Fruit fly (Drosophila melanogaster) whole organism, embryonic: ENCODE measurements around the gene CycG.

Source experiments
- Abd-B ChIP-seq: fragments of 200-800 bp; sonication (Bioruptor generic); optimal IDR thresholded peaks from 2 replicates; lab custom pipeline; 2018; ENCODE audit warnings: missing biosample characterization, mild to moderate bottlenecking, missing genetic modification characterization, moderate library complexity
- Antp ChIP-seq: fragments of 200-800 bp; sonication (Bioruptor generic); optimal IDR thresholded peaks from 3 replicates; lab custom pipeline; 2016; ENCODE audit warnings: missing biosample characterization, missing genetic modification characterization
- Blimp-1 ChIP-seq: fragments of 200-800 bp; sonication (Bioruptor generic); optimal IDR thresholded peaks from 3 replicates; lab custom pipeline; 2018; ENCODE audit warnings: missing biosample characterization, missing genetic modification characterization, mild to moderate bottlenecking, moderate library complexity, missing genetic modification reagents
- BtbVII ChIP-seq: fragments of 200-800 bp; sonication (Bioruptor generic); optimal IDR thresholded peaks from 3 replicates; lab custom pipeline; 2017; ENCODE audit warnings: missing biosample characterization, mild to moderate bottlenecking, missing genetic modification characterization
- CG11560 ChIP-seq: fragments of 200-800 bp; sonication (Bioruptor generic); IDR thresholded peaks from 3 replicates; pipeline ENCODE4 v1.3.6; 2022; ENCODE audit warnings: missing biosample characterization, missing genetic modification characterization
- CG11696 ChIP-seq: fragments of 200-800 bp; sonication (Bioruptor generic); IDR thresholded peaks from 2 replicates; pipeline ENCODE4 v1.3.6; 2022; ENCODE audit warnings: missing biosample characterization, missing genetic modification characterization
- CG15514 ChIP-seq: fragments of 200-800 bp; sonication (Bioruptor generic); optimal IDR thresholded peaks from 3 replicates; lab custom pipeline; 2017; ENCODE audit warnings: missing biosample characterization, missing genetic modification characterization, mild to moderate bottlenecking, moderate library complexity, missing genetic modification reagents
- CG17186 ChIP-seq: fragments of 200-800 bp; sonication (Bioruptor generic); optimal IDR thresholded peaks from 3 replicates; lab custom pipeline; 2017; ENCODE audit warnings: missing biosample characterization, missing genetic modification reagents, missing genetic modification characterization
- CG18011 ChIP-seq: fragments of 200-800 bp; sonication (Bioruptor generic); optimal IDR thresholded peaks from 2 replicates; lab custom pipeline; 2017; ENCODE audit warnings: missing biosample characterization, missing genetic modification characterization, mild to moderate bottlenecking, moderate library complexity, missing genotype
- CG2712 ChIP-seq: fragments of 200-800 bp; optimal IDR thresholded peaks from 3 replicates; lab custom pipeline; 2019; ENCODE audit warnings: missing biosample characterization, mild to moderate bottlenecking, missing genetic modification characterization, moderate library complexity
- CG31388 ChIP-seq: fragments of 200-800 bp; sonication (Bioruptor generic); optimal IDR thresholded peaks from 2 replicates; lab custom pipeline; 2016; ENCODE audit warnings: missing biosample characterization, missing genetic modification characterization
- CG31441 ChIP-seq: fragments of 200-800 bp; sonication (Bioruptor generic); IDR thresholded peaks from 2 replicates; pipeline ENCODE4 v1.3.6; 2022; ENCODE audit warnings: missing biosample characterization, missing genetic modification characterization
- CG3163 ChIP-seq: fragments of 200-800 bp; sonication (Bioruptor generic); optimal IDR thresholded peaks from 3 replicates; lab custom pipeline; 2016; ENCODE audit warnings: missing biosample characterization, missing genetic modification characterization
- CG3407 ChIP-seq: fragments of 200-800 bp; sonication (Bioruptor generic); optimal IDR thresholded peaks from 2 replicates; lab custom pipeline; 2018; ENCODE audit warnings: missing biosample characterization, mild to moderate bottlenecking, missing genetic modification characterization
- CG4617 ChIP-seq: fragments of 200-800 bp; sonication (Bioruptor generic); optimal IDR thresholded peaks from 3 replicates; lab custom pipeline; 2016; ENCODE audit warnings: missing biosample characterization, missing genetic modification characterization, borderline replicate concordance
- CG4707 ChIP-seq: fragments of 200-800 bp; sonication (Bioruptor generic); optimal IDR thresholded peaks from 2 replicates; lab custom pipeline; 2018; ENCODE audit warnings: missing biosample characterization, mild to moderate bottlenecking, missing genetic modification characterization, moderate library complexity
- CG5953 ChIP-seq: fragments of 200-800 bp; sonication (Bioruptor generic); IDR thresholded peaks from 2 replicates; pipeline ENCODE4 v1.3.6; 2022; ENCODE audit warnings: missing biosample characterization, missing genetic modification characterization
- CG6254 ChIP-seq: fragments of 200-800 bp; sonication (Bioruptor generic); optimal IDR thresholded peaks from 3 replicates; lab custom pipeline; 2017; ENCODE audit warnings: mild to moderate bottlenecking, missing biosample characterization, missing genetic modification reagents, missing genetic modification characterization
- CG6683 ChIP-seq: fragments of 200-800 bp; sonication (Bioruptor generic); optimal IDR thresholded peaks from 2 replicates; lab custom pipeline; 2017; ENCODE audit warnings: missing biosample characterization, mild to moderate bottlenecking, missing genetic modification characterization, missing genetic modification reagents
- CG6813 ChIP-seq: fragments of 200-800 bp; sonication (Bioruptor generic); optimal IDR thresholded peaks from 2 replicates; lab custom pipeline; 2017; ENCODE audit warnings: missing biosample characterization, missing genetic modification characterization, mild to moderate bottlenecking, moderate library complexity, missing genetic modification reagents
- CG7745 ChIP-seq: fragments of 200-800 bp; sonication (Bioruptor generic); optimal IDR thresholded peaks from 2 replicates; lab custom pipeline; 2018; ENCODE audit warnings: missing biosample characterization, mild to moderate bottlenecking, missing genetic modification characterization, moderate library complexity
- CG9437 ChIP-seq: fragments of 200-800 bp; sonication (Bioruptor generic); optimal IDR thresholded peaks from 2 replicates; lab custom pipeline; 2018; ENCODE audit warnings: missing biosample characterization, mild to moderate bottlenecking, missing genetic modification characterization
- Doc2 ChIP-seq: fragments of 200-800 bp; sonication (Bioruptor generic); IDR thresholded peaks from 2 replicates; pipeline ENCODE4 v1.3.6; 2022; ENCODE audit warnings: missing biosample characterization, missing genetic modification characterization
- Dp ChIP-seq: fragments of 200-800 bp; sonication (Bioruptor generic); optimal IDR thresholded peaks from 2 replicates; lab custom pipeline; 2018; ENCODE audit warnings: missing biosample characterization, mild to moderate bottlenecking, missing genetic modification characterization, moderate library complexity
- Fer2 ChIP-seq: fragments of 200-800 bp; sonication (Bioruptor generic); optimal IDR thresholded peaks from 2 replicates; lab custom pipeline; 2018; ENCODE audit warnings: missing biosample characterization, mild to moderate bottlenecking, missing genetic modification characterization, moderate library complexity
- HLH4C ChIP-seq: fragments of 200-800 bp; sonication (Bioruptor generic); IDR thresholded peaks from 3 replicates; pipeline ENCODE4 v1.3.6; 2022; ENCODE audit warnings: missing biosample characterization, missing genetic modification characterization; ENCODE audit not compliant: partially characterized antibody
- Hmr ChIP-seq: fragments of 200-800 bp; sonication (Bioruptor generic); optimal IDR thresholded peaks from 3 replicates; lab custom pipeline; 2017; ENCODE audit warnings: mild to moderate bottlenecking, missing biosample characterization, missing genetic modification reagents, missing genetic modification characterization
- Nf-YC ChIP-seq: fragments of 200-800 bp; optimal IDR thresholded peaks from 3 replicates; lab custom pipeline; 2019; ENCODE audit warnings: missing biosample characterization, mild to moderate bottlenecking, missing genetic modification characterization, moderate library complexity
- Oaz ChIP-seq: fragments of 200-800 bp; sonication (Bioruptor generic); IDR thresholded peaks from 2 replicates; pipeline ENCODE4 v1.3.6; 2022; ENCODE audit warnings: missing biosample characterization, missing genetic modification characterization
- Ptx1 ChIP-seq: fragments of 200-800 bp; sonication (Bioruptor generic); IDR thresholded peaks from 2 replicates; pipeline ENCODE4 v1.3.6; 2022; ENCODE audit warnings: missing biosample characterization, missing genetic modification characterization
- Taf1 ChIP-seq: fragments of 200-800 bp; sonication (Bioruptor generic); IDR thresholded peaks from 2 replicates; pipeline ENCODE4 v1.3.6; 2022; ENCODE audit warnings: missing biosample characterization, missing genetic modification characterization
- Xrp1 ChIP-seq: fragments of 200-800 bp; sonication (Bioruptor generic); IDR thresholded peaks from 2 replicates; pipeline ENCODE4 v1.3.6; 2022; ENCODE audit warnings: missing biosample characterization, missing genetic modification characterization
- al ChIP-seq: fragments of 200-800 bp; sonication (Bioruptor generic); IDR thresholded peaks from 2 replicates; pipeline ENCODE4 v1.3.6; 2022; ENCODE audit warnings: missing biosample characterization, missing genetic modification characterization
- bowl ChIP-seq: fragments of 200-800 bp; sonication (Bioruptor generic); IDR thresholded peaks from 2 replicates; pipeline ENCODE4 v1.3.6; 2022; ENCODE audit warnings: missing biosample characterization, missing genetic modification characterization
- chif ChIP-seq, 2 experiments: fragments of 200-800 bp; sonication (Bioruptor generic); optimal IDR thresholded peaks; 3 replicates each; lab custom pipeline; 2016; ENCODE audit warnings: missing biosample characterization in 2 of 2, missing genetic modification characterization in 2 of 2
- cwo ChIP-seq: fragments of 200-800 bp; sonication (Bioruptor generic); optimal IDR thresholded peaks from 3 replicates; lab custom pipeline; 2017; ENCODE audit warnings: missing biosample characterization, missing genetic modification characterization, mild to moderate bottlenecking, moderate library complexity, missing genetic modification reagents
- dan ChIP-seq: fragments of 200-800 bp; sonication (Bioruptor generic); IDR thresholded peaks from 2 replicates; pipeline ENCODE4 v1.3.6; 2022; ENCODE audit warnings: missing biosample characterization, missing genetic modification characterization
- fd64A ChIP-seq: fragments of 200-800 bp; sonication (Bioruptor generic); optimal IDR thresholded peaks from 3 replicates; lab custom pipeline; 2018; ENCODE audit warnings: missing biosample characterization, mild to moderate bottlenecking, missing genetic modification characterization
- her ChIP-seq: fragments of 200-800 bp; sonication (Bioruptor generic); optimal IDR thresholded peaks from 2 replicates; lab custom pipeline; 2016; ENCODE audit warnings: missing biosample characterization, missing genetic modification characterization
- lola ChIP-seq, 3 experiments: fragments of >200 bp in 2 of 3; fragments of 200-800 bp in 1 of 3; sonication (Bioruptor generic) in 1 of 3; optimal IDR thresholded peaks; 2 replicates each; lab custom pipeline; 2017 to 2019; ENCODE audit warnings: missing biosample characterization in 3 of 3, missing genetic modification characterization in 3 of 3, mild to moderate bottlenecking in 1 of 3, moderate library complexity in 1 of 3
- lov ChIP-seq, 2 experiments: fragments of 200-800 bp in 1 of 2; fragments of >200 bp in 1 of 2; sonication (Bioruptor generic) in 1 of 2; IDR thresholded peaks in 1 of 2; optimal IDR thresholded peaks in 1 of 2; 2 replicates in 1 of 2; 3 replicates in 1 of 2; pipeline versions ENCODE4 v1.3.6 to Lab custom; 2017 to 2022; ENCODE audit warnings: missing biosample characterization in 1 of 2, missing genetic modification characterization in 1 of 2
- odd ChIP-seq: fragments of 200-800 bp; sonication (Bioruptor generic); optimal IDR thresholded peaks from 2 replicates; lab custom pipeline; 2017; ENCODE audit warnings: missing biosample characterization, mild to moderate bottlenecking, missing genetic modification characterization
- rib ChIP-seq: fragments of 200-800 bp; sonication (Bioruptor generic); IDR thresholded peaks from 2 replicates; pipeline ENCODE4 v1.3.6; 2022; ENCODE audit warnings: missing biosample characterization, missing genetic modification characterization
- sim ChIP-seq: fragments of 200-800 bp; sonication (Bioruptor generic); IDR thresholded peaks from 2 replicates; pipeline ENCODE4 v1.3.6; 2022; ENCODE audit warnings: missing biosample characterization, missing genetic modification characterization
- slbo ChIP-seq: fragments of 200-800 bp; sonication (Bioruptor generic); IDR thresholded peaks from 2 replicates; pipeline ENCODE4 v1.3.6; 2022; ENCODE audit warnings: missing biosample characterization, missing genetic modification characterization
- slp2 ChIP-seq: fragments of 200-800 bp; sonication (Bioruptor generic); optimal IDR thresholded peaks from 2 replicates; lab custom pipeline; 2016; ENCODE audit warnings: missing biosample characterization, missing genetic modification characterization
- sr ChIP-seq: fragments of 200-800 bp; sonication (Bioruptor generic); IDR thresholded peaks from 3 replicates; pipeline ENCODE4 v1.3.6; 2022; ENCODE audit warnings: missing biosample characterization, missing genetic modification characterization
- tap ChIP-seq: fragments of 200-800 bp; optimal IDR thresholded peaks from 3 replicates; lab custom pipeline; 2019; ENCODE audit warnings: missing biosample characterization, mild to moderate bottlenecking, missing genetic modification characterization, moderate library complexity
- tin ChIP-seq: fragments of 200-800 bp; sonication (Bioruptor generic); optimal IDR thresholded peaks from 3 replicates; lab custom pipeline; 2016; ENCODE audit warnings: missing biosample characterization, missing genetic modification characterization
- wdn ChIP-seq: fragments of 200-800 bp; sonication (Bioruptor generic); IDR thresholded peaks from 2 replicates; pipeline ENCODE4 v1.3.6; 2022; ENCODE audit warnings: missing biosample characterization, missing genetic modification characterization

Gene CycG

dm6 chr3R:31616001-31616400 lies 3.5 kb upstream of the CycG start, which contains the start of the genes Mnat9 and CG1792 (continued):
- TF ChIP-seq tin (GFP tag; lab: Kevin White, UChicago): peak; percentile 99
- peak; percentile 99 for TF ChIP-seq Oaz
- TF ChIP-seq sim (GFP tag; lab: Robert Waterston, UW): peak; percentile 97
- peak; percentile 94 for TF ChIP-seq odd (GFP tag; lab: Kevin White, UChicago)
- TF ChIP-seq CG31441 (GFP tag; lab: Robert Waterston, UW): peak; percentile 98
- peak; percentile 98 for TF ChIP-seq bowl (GFP tag; lab: Robert Waterston, UW)
- peak; percentile 95 for TF ChIP-seq CG6254 (GFP tag; lab: Kevin White, UChicago)
- peak; percentile 100 for TF ChIP-seq slbo (GFP tag; lab: Robert Waterston, UW)
- peak; percentile 100 for TF ChIP-seq Ptx1 (GFP tag; lab: Robert Waterston, UW)
- TF ChIP-seq CG15514 (GFP tag; lab: Kevin White, UChicago): peak; percentile 95
- TF ChIP-seq cwo: peak; percentile 94
- TF ChIP-seq CG5953 (GFP tag; lab: Robert Waterston, UW): peak; percentile 98
- TF ChIP-seq tap (tag; lab: Kevin White, UChicago): peak; percentile 98
- peak; percentile 99 for TF ChIP-seq chif (GFP tag; optimal IDR thresholded peaks at IDR 0.05; lab: Kevin White, UChicago)
- peak; percentile 99 for TF ChIP-seq al (GFP tag; lab: Robert Waterston, UW)
- peak; percentile 99 for TF ChIP-seq CG4617 (GFP tag; lab: Kevin White, UChicago)
- TF ChIP-seq CG11560 (tag; lab: Robert Waterston, UW): peak; percentile 92
- peak; percentile 97 for TF ChIP-seq CG31388 (GFP tag; lab: Kevin White, UChicago)
- TF ChIP-seq CG17186 (GFP tag; lab: Kevin White, UChicago): peak; percentile 92
- TF ChIP-seq Nf-YC (tag; lab: Kevin White, UChicago): peak; percentile 84
- peak; percentile 98 for TF ChIP-seq Antp (GFP tag; lab: Kevin White, UChicago)
- TF ChIP-seq Fer2: peak; percentile 96
- TF ChIP-seq fd64A (GFP tag; lab: Kevin White, UChicago): peak; percentile 94
- TF ChIP-seq CG9437 (GFP tag; lab: Kevin White, UChicago): peak; percentile 92
- peak; percentile 94 for TF ChIP-seq CG4707 (GFP tag; lab: Kevin White, UChicago)
- no peak for TF ChIP-seq lov (optimal IDR thresholded peaks at IDR 0.05; lab: Kevin White, UChicago)
- peak; percentile 99 for TF ChIP-seq lov (GFP tag; IDR thresholded peaks at IDR 0.05; lab: Robert Waterston, UW)
- TF ChIP-seq Hmr: peak; percentile 98
- TF ChIP-seq CG6813 (GFP tag; lab: Kevin White, UChicago): peak; percentile 96
- peak; percentile 98 for TF ChIP-seq Taf1 (GFP tag; lab: Robert Waterston, UW)
- peak; percentile 33 for TF ChIP-seq CG7745 (tag; lab: Kevin White, UChicago)
- TF ChIP-seq Abd-B: peak; percentile 99
- peak; percentile 90 for TF ChIP-seq CG18011 (GFP tag; lab: Kevin White, UChicago)
- peak; percentile 97 for TF ChIP-seq Blimp-1 (GFP tag; lab: Kevin White, UChicago)
- peak; percentile 98 for TF ChIP-seq sr
- TF ChIP-seq lola (GFP tag; optimal IDR thresholded peaks at IDR 0.05; lab: Kevin White, UChicago): peak in 1 of 3 experiments; percentile 95
- peak; percentile 97 for TF ChIP-seq Doc2 (GFP tag; lab: Robert Waterston, UW)
- peak; percentile 98 for TF ChIP-seq slp2 (GFP tag; lab: Kevin White, UChicago)
- peak; percentile 88 for TF ChIP-seq CG3163 (GFP tag; lab: Kevin White, UChicago)
- TF ChIP-seq her: peak; percentile 96
- TF ChIP-seq rib (GFP tag; lab: Robert Waterston, UW): peak; percentile 99
- TF ChIP-seq CG6683 (GFP tag; lab: Kevin White, UChicago): peak; percentile 94
- peak; percentile 96 for TF ChIP-seq BtbVII (GFP tag; lab: Kevin White, UChicago)
- TF ChIP-seq CG11696 (GFP tag; lab: Robert Waterston, UW): peak; percentile 97
- peak; percentile 47 for TF ChIP-seq Dp (GFP tag; lab: Kevin White, UChicago)
- peak; percentile 92 for TF ChIP-seq dan (GFP tag; lab: Robert Waterston, UW)
- peak; percentile 99 for TF ChIP-seq Xrp1 (GFP tag; lab: Robert Waterston, UW)
- TF ChIP-seq HLH4C: no peak
- TF ChIP-seq CG2712 (tag; lab: Kevin White, UChicago): peak; percentile 99
- TF ChIP-seq wdn (GFP tag; lab: Robert Waterston, UW): peak; percentile 98
- TF ChIP-seq CG3407: peak; percentile 95
